Worm (Caenorhabditis elegans) whole organism, L4 larva: Measurements from ENCODE around the gene ZK795.2.

ENCODE experiments used
- ceh-32 ChIP-seq: sonication (generic microtip); optimal IDR thresholded peaks from 2 replicates; lab custom pipeline; 2016; ENCODE audit warnings: mild to moderate bottlenecking, missing genetic modification characterization, missing compliant biosample characterization; ENCODE audit not compliant: poor library complexity
- lin-39 ChIP-seq: fragments of 150-350 bp; optimal IDR thresholded peaks from 2 replicates; lab custom pipeline; 2014; ENCODE audit warnings: missing biosample characterization, missing genetic modification reagents, missing genetic modification characterization
- nhr-28 ChIP-seq: fragments of 150-350 bp; optimal IDR thresholded peaks from 2 replicates; lab custom pipeline; 2014; ENCODE audit warnings: missing biosample characterization, missing genetic modification characterization
- unc-62 ChIP-seq, 3 experiments: fragments of 150-350 bp in 1 of 3; sonication (generic microtip); optimal IDR thresholded peaks in 2 of 3; peaks in 1 of 3; 1 replicate in 1 of 3; 2 replicates in 2 of 3; lab custom pipeline; 2014 to 2017; ENCODE audit warnings: missing biosample characterization in 3 of 3, missing genetic modification characterization in 3 of 3, missing genetic modification reagents in 3 of 3, missing genotype in 1 of 3

- TF ChIP-seq lin-39 (tag; lab: Kevin White, UChicago) (no peak), ceh-32 (tag; lab: Kevin White, UChicago) (peak; percentile 42), unc-62 (GFP tag; optimal IDR thresholded peaks at IDR 0.05 in 1 of 2; lab: Kevin White, UChicago) (no peak), unc-62 (tag; optimal IDR thresholded peaks at IDR 0.05; lab: Kevin White, UChicago) (no peak), nhr-28 (peak; percentile 34)
These were observed 35.8 kb upstream of the ZK795.2 start for ce11 chrIV:12594574-12594973.
